Worm (Caenorhabditis elegans): ENCODE measurements around the gene C49G7.13.

DNA sequence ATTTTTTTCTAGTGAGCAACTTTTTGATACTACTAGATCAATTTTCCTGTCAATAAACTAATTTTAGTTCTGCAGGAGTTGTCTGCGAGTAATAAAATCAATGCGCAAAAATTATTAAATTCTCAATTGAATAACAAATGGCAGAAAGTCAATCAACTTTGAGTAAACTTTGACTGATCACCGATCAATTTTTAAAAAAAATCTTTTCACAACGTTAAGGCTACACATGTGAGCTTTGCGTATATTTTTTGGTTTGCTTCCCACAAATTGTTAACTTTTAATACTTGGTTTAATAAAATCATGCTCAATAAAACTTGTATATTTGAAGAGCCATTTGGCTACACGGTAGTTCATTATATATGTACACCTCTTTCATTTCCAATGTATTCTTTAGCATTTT is 28.0 kb upstream of the C49G7.13 start, which contains the start of gene srh-7:
- no peak for TF ChIP-seq F49E8.2 (tag; optimal IDR thresholded peaks at IDR 0.05; ENCODE audit: insufficient read depth)
- TF ChIP-seq mcd-1 (GFP tag; IDR thresholded peaks at IDR 0.05): no peak
- TF ChIP-seq aptf-2 (GFP tag; conservative IDR thresholded peaks at IDR 0.05): no peak
- TF ChIP-seq hmg-1.2 (GFP tag; IDR thresholded peaks at IDR 0.05): no peak
- no peak for TF ChIP-seq egrh-3 (GFP tag; IDR thresholded peaks at IDR 0.05)
- TF ChIP-seq F39B2.1 (GFP tag; IDR thresholded peaks at IDR 0.05): no peak
- TF ChIP-seq unc-62 (GFP tag; optimal IDR thresholded peaks at IDR 0.05): no peak

All from whole organism, young adult.